Fruit fly (Drosophila melanogaster): ENCODE results near the gene kto.

- TF ChIP-seq Ets96B (tag; optimal IDR thresholded peaks at IDR 0.05) (no peak), CG32006 (GFP tag; optimal IDR thresholded peaks at IDR 0.05) (no peak), CG34406 (GFP tag; optimal IDR thresholded peaks at IDR 0.05) (no peak), CG11902 (GFP tag; optimal IDR thresholded peaks at IDR 0.05) (no peak)
Observed at dm6 chr3L:19871667-19871931, 35.2 kb downstream of the kto start.

All from whole organism, prepupa.